Fruit fly (Drosophila melanogaster) whole organism, embryonic: ENCODE measurements around the gene srl.

ENCODE experiments used
- CG2199 ChIP-seq: fragments of 200-800 bp; sonication (Bioruptor generic); IDR thresholded peaks from 3 replicates; pipeline ENCODE4 v1.3.6; 2022; ENCODE audit warnings: missing biosample characterization, missing genetic modification characterization
- Dref ChIP-seq: fragments of 200-800 bp; sonication (Bioruptor generic); IDR thresholded peaks from 2 replicates; pipeline ENCODE4 v1.3.6; 2022; ENCODE audit warnings: missing biosample characterization, missing genetic modification characterization
- Oaz ChIP-seq: fragments of 200-800 bp; sonication (Bioruptor generic); IDR thresholded peaks from 2 replicates; pipeline ENCODE4 v1.3.6; 2022; ENCODE audit warnings: missing biosample characterization, missing genetic modification characterization
- Trl ChIP-seq, 3 experiments: fragments of >200 bp in 2 of 3; fragments of 200-800 bp in 1 of 3; sonication (Bioruptor generic) in 1 of 3; optimal IDR thresholded peaks; 2 replicates in 1 of 3; 3 replicates in 2 of 3; lab custom pipeline; 2016 to 2017; ENCODE audit warnings: missing biosample characterization in 1 of 3, missing genetic modification characterization in 1 of 3
- Vsx1 ChIP-seq: fragments of 200-800 bp; sonication (Bioruptor generic); optimal IDR thresholded peaks from 2 replicates; lab custom pipeline; 2017; ENCODE audit warnings: missing biosample characterization, mild to moderate bottlenecking, missing genetic modification characterization, missing genetic modification reagents
- cwo ChIP-seq: fragments of 200-800 bp; sonication (Bioruptor generic); optimal IDR thresholded peaks from 3 replicates; lab custom pipeline; 2017; ENCODE audit warnings: missing biosample characterization, missing genetic modification characterization, mild to moderate bottlenecking, moderate library complexity, missing genetic modification reagents
- otp ChIP-seq: fragments of 200-800 bp; sonication (Bioruptor generic); IDR thresholded peaks from 3 replicates; pipeline ENCODE4, ENCODE4 v1.3.6; 2022; ENCODE audit warnings: missing biosample characterization, missing genetic modification characterization
- sens-2 ChIP-seq: fragments of 200-800 bp; sonication (Bioruptor generic); IDR thresholded peaks from 2 replicates; pipeline ENCODE4 v1.3.6; 2022; ENCODE audit warnings: missing biosample characterization, missing genetic modification characterization

DNA sequence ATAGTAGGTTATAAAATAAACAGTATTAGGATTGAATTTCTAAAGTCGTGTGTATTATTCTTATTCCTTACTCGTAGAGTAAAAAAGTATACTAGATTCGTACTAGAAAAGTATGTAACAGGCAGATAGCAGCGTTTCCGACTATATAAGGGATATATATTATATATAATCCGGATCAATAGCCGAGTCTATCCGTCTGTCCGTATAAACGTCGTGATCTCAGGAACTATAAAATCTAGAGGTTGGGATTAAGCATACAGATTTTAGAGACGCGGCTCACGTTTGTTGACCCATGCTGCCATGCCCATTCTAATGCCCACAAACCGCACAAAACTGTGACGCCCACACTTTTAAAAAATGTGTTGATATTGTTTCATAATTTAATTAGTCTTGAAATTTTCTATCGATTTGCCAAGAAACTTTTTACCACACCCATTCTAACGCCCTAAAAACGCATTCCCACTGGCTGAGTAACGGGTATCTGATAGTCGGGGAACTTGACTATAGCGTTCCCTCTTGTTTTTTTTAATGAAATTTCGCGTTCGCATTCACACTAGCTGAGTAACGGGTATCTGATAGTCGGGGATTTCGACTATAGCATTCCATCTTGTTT is 27.1 kb downstream of the srl start, which contains the start of gene CG9853:
- TF ChIP-seq sens-2 (GFP tag; lab: Robert Waterston, UW) (no peak), CG2199 (no peak), Vsx1 (GFP tag; lab: Kevin White, UChicago) (no peak), Dref (GFP tag; lab: Robert Waterston, UW) (no peak), Oaz (GFP tag; lab: Robert Waterston, UW) (no peak), Trl (optimal IDR thresholded peaks at IDR 0.05; lab: Kevin White, UChicago) (no peak), Trl (GFP tag; optimal IDR thresholded peaks at IDR 0.05; lab: Kevin White, UChicago) (no peak), otp (GFP tag; lab: Robert Waterston, UW) (no peak), cwo (GFP tag; lab: Kevin White, UChicago) (no peak)
